Worm (Caenorhabditis elegans) whole organism, L1 larva: ENCODE results near the gene ets-7.

Experiments
- C16A3.4 ChIP-seq: fragments of 150-350 bp; optimal IDR thresholded peaks from 2 replicates; lab custom pipeline; 2014; ENCODE audit warnings: missing biosample characterization, missing genetic modification characterization
- Y116A8C.19 ChIP-seq: sonication (generic microtip); optimal IDR thresholded peaks from 2 replicates; lab custom pipeline; 2016; ENCODE audit warnings: missing compliant biosample characterization, missing genetic modification characterization, borderline replicate concordance
- alr-1 ChIP-seq: fragments of 200-800 bp; sonication (Bioruptor generic); optimal IDR thresholded peaks from 2 replicates; lab custom pipeline; 2018; ENCODE audit warnings: borderline replicate concordance, mild to moderate bottlenecking, missing genetic modification characterization, missing compliant biosample characterization
- blmp-1 ChIP-seq: fragments of 150-350 bp; optimal IDR thresholded peaks from 2 replicates; lab custom pipeline; 2014; ENCODE audit warnings: missing biosample characterization, missing genetic modification characterization
- ceh-8 ChIP-seq: fragments of 200-800 bp; sonication (Bioruptor generic); optimal IDR thresholded peaks from 2 replicates; lab custom pipeline; 2018; ENCODE audit warnings: mild to moderate bottlenecking, missing genetic modification characterization, moderate library complexity, missing compliant biosample characterization
- ceh-82 ChIP-seq, 3 experiments: fragments of 150-350 bp in 1 of 3; sonication (generic microtip) in 2 of 3; optimal IDR thresholded peaks; 2 replicates each; lab custom pipeline; 2014 to 2017; ENCODE audit warnings: missing biosample characterization in 3 of 3, missing genetic modification characterization in 3 of 3
- ceh-88 ChIP-seq: fragments of 200-800 bp; sonication (Bioruptor generic); IDR thresholded peaks from 2 replicates; pipeline ENCODE4 v1.3.6; 2022; ENCODE audit warnings: missing genetic modification characterization, missing compliant biosample characterization
- ceh-90 ChIP-seq: sonication (generic microtip); optimal IDR thresholded peaks from 2 replicates; lab custom pipeline; 2016; ENCODE audit warnings: missing genetic modification characterization, missing compliant biosample characterization
- dsc-1 ChIP-seq: sonication (generic microtip); optimal IDR thresholded peaks from 2 replicates; lab custom pipeline; 2016; ENCODE audit warnings: mild to moderate bottlenecking, missing genetic modification characterization, missing compliant biosample characterization
- efl-1 ChIP-seq, 4 experiments: fragments of 150-350 bp; optimal IDR thresholded peaks in 3 of 4; peaks in 1 of 4; 1 replicate in 1 of 4; 2 replicates in 3 of 4; lab custom pipeline; 2014; ENCODE audit warnings: missing biosample characterization in 2 of 4, missing genetic modification characterization in 2 of 4, missing genetic modification reagents in 2 of 4
- egl-13 ChIP-seq: sonication (generic microtip); optimal IDR thresholded peaks from 2 replicates; lab custom pipeline; 2016; ENCODE audit warnings: missing genotype, missing genetic modification reagents, missing genetic modification characterization, missing compliant biosample characterization
- elt-2 ChIP-seq: sonication (generic microtip); optimal IDR thresholded peaks from 2 replicates; lab custom pipeline; 2016; ENCODE audit warnings: missing genetic modification characterization, mild to moderate bottlenecking, inconsistent platforms, missing compliant biosample characterization, missing genetic modification reagents
- fkh-4 ChIP-seq: sonication (generic microtip); optimal IDR thresholded peaks from 2 replicates; lab custom pipeline; 2016; ENCODE audit warnings: missing compliant biosample characterization, missing genetic modification characterization, borderline replicate concordance
- fos-1 ChIP-seq: fragments of 150-350 bp; optimal IDR thresholded peaks from 2 replicates; lab custom pipeline; 2014; ENCODE audit warnings: missing biosample characterization, missing genetic modification characterization
- hlh-17 ChIP-seq: fragments of 200-800 bp; sonication (Bioruptor generic); optimal IDR thresholded peaks from 2 replicates; lab custom pipeline; 2018; ENCODE audit warnings: missing genetic modification characterization, mild to moderate bottlenecking, missing compliant biosample characterization, moderate library complexity, borderline replicate concordance
- hlh-4 ChIP-seq: sonication (generic microtip); optimal IDR thresholded peaks from 2 replicates; lab custom pipeline; 2016; ENCODE audit warnings: mild to moderate bottlenecking, missing genetic modification characterization, missing compliant biosample characterization
- irx-1 ChIP-seq: sonication (generic microtip); optimal IDR thresholded peaks from 2 replicates; lab custom pipeline; 2016; ENCODE audit warnings: missing genetic modification characterization, missing compliant biosample characterization
- isw-1 ChIP-seq: fragments of 200-800 bp; sonication (Bioruptor generic); IDR thresholded peaks from 2 replicates; pipeline ENCODE4 v1.3.6; 2022; ENCODE audit warnings: missing genetic modification characterization, missing compliant biosample characterization
- lin-14 ChIP-seq: fragments of 200-800 bp; sonication (Bioruptor generic); optimal IDR thresholded peaks from 2 replicates; lab custom pipeline; 2018; ENCODE audit warnings: mild to moderate bottlenecking, missing genetic modification characterization, moderate library complexity, missing compliant biosample characterization
- lin-15B ChIP-seq: fragments of 150-350 bp; sonication (generic microtip); optimal IDR thresholded peaks from 3 replicates; lab custom pipeline; 2014; ENCODE audit warnings: missing biosample characterization, missing genetic modification characterization
- lir-3 ChIP-seq: sonication (generic microtip); optimal IDR thresholded peaks from 2 replicates; lab custom pipeline; 2016; ENCODE audit warnings: mild to moderate bottlenecking, missing genetic modification characterization, moderate library complexity, missing compliant biosample characterization; ENCODE audit not compliant: poor library complexity
- mep-1 ChIP-seq: fragments of 150-350 bp; optimal IDR thresholded peaks from 2 replicates; lab custom pipeline; 2014; ENCODE audit warnings: missing biosample characterization, missing genetic modification characterization
- nhr-11 ChIP-seq: fragments of 150-350 bp; optimal IDR thresholded peaks from 2 replicates; lab custom pipeline; 2014; ENCODE audit warnings: missing biosample characterization, missing genetic modification characterization
- nhr-77 ChIP-seq: fragments of 150-350 bp; optimal IDR thresholded peaks from 2 replicates; lab custom pipeline; 2014; ENCODE audit warnings: missing biosample characterization, missing genetic modification characterization
- nhr-90 ChIP-seq: sonication (generic microtip); optimal IDR thresholded peaks from 2 replicates; lab custom pipeline; 2016; ENCODE audit warnings: mild to moderate bottlenecking, missing genetic modification characterization, missing compliant biosample characterization; ENCODE audit not compliant: poor library complexity
- pax-3 ChIP-seq: fragments of 200-800 bp; sonication (Bioruptor generic); optimal IDR thresholded peaks from 2 replicates; lab custom pipeline; 2018; ENCODE audit warnings: mild to moderate bottlenecking, missing genetic modification characterization, moderate library complexity, missing compliant biosample characterization
- pqm-1 ChIP-seq: sonication (generic microtip); optimal IDR thresholded peaks from 3 replicates; lab custom pipeline; 2017; ENCODE audit warnings: missing biosample characterization, missing genetic modification characterization
- rnt-1 ChIP-seq: sonication (generic microtip); optimal IDR thresholded peaks from 2 replicates; lab custom pipeline; 2016; ENCODE audit warnings: mild to moderate bottlenecking, missing genetic modification characterization, moderate library complexity, missing compliant biosample characterization
- snpc-4 ChIP-seq: fragments of 150-350 bp; optimal IDR thresholded peaks from 2 replicates; lab custom pipeline; 2014; ENCODE audit warnings: missing biosample characterization, missing genetic modification characterization
- snu-23 ChIP-seq: sonication (generic microtip); optimal IDR thresholded peaks from 2 replicates; lab custom pipeline; 2016; ENCODE audit warnings: missing genetic modification characterization, missing compliant biosample characterization
- sup-37 ChIP-seq: fragments of 200-800 bp; sonication (Bioruptor generic); optimal IDR thresholded peaks from 2 replicates; lab custom pipeline; 2018; ENCODE audit warnings: mild to moderate bottlenecking, missing genetic modification characterization, missing compliant biosample characterization
- swsn-7 ChIP-seq: sonication (generic microtip); optimal IDR thresholded peaks from 2 replicates; lab custom pipeline; 2016; ENCODE audit warnings: missing genetic modification characterization, missing compliant biosample characterization
- tbx-2 ChIP-seq: sonication (generic microtip); optimal IDR thresholded peaks from 2 replicates; lab custom pipeline; 2016; ENCODE audit warnings: missing genetic modification characterization, missing compliant biosample characterization
- unc-130 ChIP-seq: fragments of 150-350 bp; optimal IDR thresholded peaks from 2 replicates; lab custom pipeline; 2017; ENCODE audit warnings: missing biosample characterization, missing genetic modification characterization, inconsistent platforms
- unc-30 ChIP-seq: sonication (generic microtip); optimal IDR thresholded peaks from 2 replicates; lab custom pipeline; 2017; ENCODE audit warnings: missing biosample characterization, missing genetic modification characterization
- unc-62 ChIP-seq: fragments of 150-350 bp; optimal IDR thresholded peaks from 2 replicates; lab custom pipeline; 2014; ENCODE audit warnings: missing biosample characterization, missing genetic modification reagents, missing genetic modification characterization
- unc-98 ChIP-seq: fragments of 200-800 bp; sonication (Bioruptor generic); IDR thresholded peaks from 2 replicates; pipeline ENCODE4 v1.3.6; 2022; ENCODE audit warnings: missing genetic modification characterization, missing compliant biosample characterization
- vab-15 ChIP-seq: sonication (generic microtip); optimal IDR thresholded peaks from 2 replicates; lab custom pipeline; 2017; ENCODE audit warnings: missing genotype, mild to moderate bottlenecking, missing genetic modification characterization, missing compliant biosample characterization

ets-7 gene

ce11 chrV:7529840-7530239 lies 28.8 kb downstream of the ets-7 start, which contains the start of gene swt-2:
TSS of gene swt-2 (plus strand) at chrV:7530140.
- TF ChIP-seq hlh-17 (GFP tag; lab: Kevin White, UChicago) (no peak), vab-15 (tag; lab: Kevin White, UChicago) (no peak), alr-1 (tag; lab: Kevin White, UChicago) (no peak), unc-62 (GFP tag; lab: Kevin White, UChicago) (no peak), fos-1 (tag; lab: Kevin White, UChicago) (no peak), unc-30 (no peak), pqm-1 (tag; lab: Kevin White, UChicago) (no peak), sup-37 (GFP tag; lab: Kevin White, UChicago) (no peak), dsc-1 (tag; lab: Kevin White, UChicago) (no peak), efl-1 (optimal IDR thresholded peaks at IDR 0.05; lab: Kevin White, UChicago) (no peak), efl-1 (GFP tag; optimal IDR thresholded peaks at IDR 0.05 in 1 of 2; lab: Kevin White, UChicago) (no peak), ceh-82 (tag; optimal IDR thresholded peaks at IDR 0.05; lab: Kevin White, UChicago) (no peak), ceh-8 (GFP tag; lab: Kevin White, UChicago) (no peak), unc-98 (GFP tag; lab: Robert Waterston, UW) (no peak), tbx-2 (no peak), lir-3 (tag; lab: Kevin White, UChicago) (no peak), Y116A8C.19 (no peak), irx-1 (no peak), ceh-88 (GFP tag; lab: Robert Waterston, UW) (no peak), ceh-90 (tag; lab: Kevin White, UChicago) (no peak), fkh-4 (tag; lab: Kevin White, UChicago) (no peak)

DNA sequence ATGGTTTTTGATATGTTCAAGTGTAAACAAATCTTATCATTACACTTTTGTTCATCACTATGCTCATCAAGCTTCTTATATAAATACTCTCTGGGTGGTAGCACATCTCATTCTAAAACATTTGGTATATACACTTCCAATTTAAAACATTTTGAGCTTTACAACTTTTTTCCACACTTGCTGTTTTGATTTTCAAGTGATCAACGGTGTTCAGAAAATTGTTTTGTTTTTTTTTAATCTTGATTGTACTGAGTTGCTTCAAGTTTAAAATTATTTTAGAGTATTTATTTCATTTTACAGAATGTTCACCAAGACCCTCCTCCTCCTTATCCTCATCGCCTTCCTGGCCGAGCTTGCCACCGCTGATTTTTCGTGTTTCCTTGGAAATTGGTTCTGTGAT lies 29.8 kb downstream of the ets-7 start, which contains the start of gene C54F6.5:
TSS of gene C54F6.5 (plus strand) at position 301 of the 400 bp plus-strand sequence.
- no peak for TF ChIP-seq snu-23 (GFP tag; lab: Kevin White, UChicago)
- TF ChIP-seq rnt-1 (tag; lab: Kevin White, UChicago): no peak
- no peak for TF ChIP-seq lin-14
- no peak for TF ChIP-seq nhr-90 (tag; lab: Kevin White, UChicago)
- TF ChIP-seq swsn-7 (tag; lab: Kevin White, UChicago): no peak
- TF ChIP-seq snpc-4: no peak
- TF ChIP-seq C16A3.4 (tag; lab: Kevin White, UChicago): no peak
- TF ChIP-seq mep-1 (tag; lab: Kevin White, UChicago): no peak
- TF ChIP-seq isw-1 (GFP tag; lab: Robert Waterston, UW): no peak

- TF ChIP-seq egl-13: no peak
- no peak for TF ChIP-seq pax-3
- no peak for TF ChIP-seq tbx-2
- TF ChIP-seq, all 84 proteins: peak for 0
Observed at ce11 chrV:7527153-7527552, 31.4 kb downstream of the ets-7 start, which contains the start of gene C54F6.17. TSS of gene C54F6.17 (plus strand) at chrV:7527453.

- TF ChIP-seq nhr-77 (tag; lab: Kevin White, UChicago) (no peak), fos-1 (tag; lab: Kevin White, UChicago) (no peak), lin-15B (tag; lab: Kevin White, UChicago) (no peak), hlh-4 (tag; lab: Kevin White, UChicago) (no peak), dsc-1 (tag; lab: Kevin White, UChicago) (no peak), blmp-1 (no peak), unc-130 (tag; lab: Kevin White, UChicago) (no peak), nhr-11 (no peak), nhr-90 (tag; lab: Kevin White, UChicago) (no peak), ceh-8 (GFP tag; lab: Kevin White, UChicago) (no peak), elt-2 (tag; lab: Kevin White, UChicago) (no peak)
- TF ChIP-seq, all 84 proteins: peak for 0
Observed at ce11 chrV:7525695-7526094, 32.9 kb downstream of the ets-7 start, which contains the start of gene C54F6.18. TSS of gene C54F6.18 (plus strand) at chrV:7525995.
